Fruit fly (Drosophila melanogaster) S2 (cell line): ENCODE measurements around the gene IM33.

Source experiments
- CG8478 ChIP-seq: fragments of >200 bp; optimal IDR thresholded peaks from 2 replicates; lab custom pipeline; 2018
- CTCF ChIP-seq, 2 experiments: fragments of >200 bp; optimal IDR thresholded peaks; 2 replicates each; lab custom pipeline; 2018

DNA sequence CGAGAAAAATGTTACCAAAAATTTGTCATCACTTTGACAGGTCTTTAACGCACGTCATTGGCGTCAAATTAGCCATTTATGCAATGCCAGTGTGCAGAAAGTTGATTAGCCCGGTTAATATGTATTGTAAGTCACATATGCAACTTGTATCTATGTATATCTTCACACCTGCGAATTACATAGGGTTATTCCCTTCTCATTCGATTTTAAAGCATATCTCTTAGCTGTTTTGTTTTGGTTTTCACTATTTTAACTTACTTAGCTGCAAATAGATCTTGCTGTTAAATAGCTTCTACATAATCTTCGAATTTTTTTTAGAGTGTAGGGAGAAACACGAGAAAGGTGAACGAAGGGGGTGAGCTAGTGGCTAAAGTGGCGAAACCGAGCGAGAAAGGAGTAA lies 34.6 kb upstream of the IM33 start:
- TF ChIP-seq CG8478 (lab: Kevin White, UChicago) = no peak
- TF ChIP-seq CTCF (optimal IDR thresholded peaks at IDR 0.05; lab: Kevin White, UChicago) = no peak
